Worm (Caenorhabditis elegans) whole organism, L1 larva: ENCODE results near the gene acox-1.6.

ENCODE experiments used
- C16A3.4 ChIP-seq: fragments of 150-350 bp; optimal IDR thresholded peaks from 2 replicates; lab custom pipeline; 2014; ENCODE audit warnings: missing biosample characterization, missing genetic modification characterization
- F16B12.6 ChIP-seq: fragments of 150-350 bp; optimal IDR thresholded peaks from 2 replicates; lab custom pipeline; 2014; ENCODE audit warnings: missing biosample characterization, missing genetic modification characterization
- Y116A8C.19 ChIP-seq: sonication (generic microtip); optimal IDR thresholded peaks from 2 replicates; lab custom pipeline; 2016; ENCODE audit warnings: missing compliant biosample characterization, missing genetic modification characterization, borderline replicate concordance
- aha-1 ChIP-seq: fragments of 150-350 bp; optimal IDR thresholded peaks from 2 replicates; lab custom pipeline; 2014; ENCODE audit warnings: missing biosample characterization, missing genetic modification characterization
- alr-1 ChIP-seq: fragments of 200-800 bp; sonication (Bioruptor generic); optimal IDR thresholded peaks from 2 replicates; lab custom pipeline; 2018; ENCODE audit warnings: borderline replicate concordance, mild to moderate bottlenecking, missing genetic modification characterization, missing compliant biosample characterization
- aly-2 ChIP-seq: fragments of 150-350 bp; optimal IDR thresholded peaks from 2 replicates; lab custom pipeline; 2014; ENCODE audit warnings: missing biosample characterization, missing genetic modification characterization
- ama-1 ChIP-seq: fragments of 150-350 bp; optimal IDR thresholded peaks from 2 replicates; lab custom pipeline; 2014
- blmp-1 ChIP-seq: fragments of 150-350 bp; optimal IDR thresholded peaks from 2 replicates; lab custom pipeline; 2014; ENCODE audit warnings: missing biosample characterization, missing genetic modification characterization
- ceh-63 ChIP-seq: fragments of 200-800 bp; sonication (Bioruptor generic); optimal IDR thresholded peaks from 2 replicates; lab custom pipeline; 2018; ENCODE audit warnings: mild to moderate bottlenecking, missing genetic modification characterization, missing compliant biosample characterization
- ceh-90 ChIP-seq: sonication (generic microtip); optimal IDR thresholded peaks from 2 replicates; lab custom pipeline; 2016; ENCODE audit warnings: missing genetic modification characterization, missing compliant biosample characterization
- ces-1 ChIP-seq: fragments of 150-350 bp; optimal IDR thresholded peaks from 2 replicates; lab custom pipeline; 2014; ENCODE audit warnings: missing biosample characterization, missing genetic modification reagents, missing genetic modification characterization
- dsc-1 ChIP-seq: sonication (generic microtip); optimal IDR thresholded peaks from 2 replicates; lab custom pipeline; 2016; ENCODE audit warnings: mild to moderate bottlenecking, missing genetic modification characterization, missing compliant biosample characterization
- efl-1 ChIP-seq, 4 experiments: fragments of 150-350 bp; optimal IDR thresholded peaks in 3 of 4; peaks in 1 of 4; 1 replicate in 1 of 4; 2 replicates in 3 of 4; lab custom pipeline; 2014; ENCODE audit warnings: missing biosample characterization in 2 of 4, missing genetic modification characterization in 2 of 4, missing genetic modification reagents in 2 of 4
- egl-27 ChIP-seq, 2 experiments: fragments of 150-350 bp in 1 of 2; sonication (generic microtip); optimal IDR thresholded peaks; 3 replicates each; lab custom pipeline; 2017 to 2018; ENCODE audit warnings: missing biosample characterization in 2 of 2, missing genetic modification characterization in 2 of 2, missing genetic modification reagents in 2 of 2
- elt-2 ChIP-seq: sonication (generic microtip); optimal IDR thresholded peaks from 2 replicates; lab custom pipeline; 2016; ENCODE audit warnings: missing genetic modification characterization, mild to moderate bottlenecking, inconsistent platforms, missing compliant biosample characterization, missing genetic modification reagents
- elt-3 ChIP-seq, 6 experiments: fragments of 150-350 bp in 1 of 6; sonication (generic microtip); optimal IDR thresholded peaks; 2 replicates each; lab custom pipeline; 2017 to 2018; ENCODE audit warnings: missing biosample characterization in 6 of 6, missing genetic modification characterization in 6 of 6, inconsistent platforms in 1 of 6
- ets-5 ChIP-seq: fragments of 200-800 bp; sonication (Bioruptor generic); IDR thresholded peaks from 2 replicates; pipeline ENCODE4 v1.3.6; 2022; ENCODE audit warnings: missing genetic modification characterization, missing compliant biosample characterization
- fkh-10 ChIP-seq: sonication (generic microtip); optimal IDR thresholded peaks from 2 replicates; lab custom pipeline; 2017; ENCODE audit warnings: missing biosample characterization, missing genetic modification reagents, missing genetic modification characterization
- fos-1 ChIP-seq: fragments of 150-350 bp; optimal IDR thresholded peaks from 2 replicates; lab custom pipeline; 2014; ENCODE audit warnings: missing biosample characterization, missing genetic modification characterization
- hlh-17 ChIP-seq: fragments of 200-800 bp; sonication (Bioruptor generic); optimal IDR thresholded peaks from 2 replicates; lab custom pipeline; 2018; ENCODE audit warnings: missing genetic modification characterization, mild to moderate bottlenecking, missing compliant biosample characterization, moderate library complexity, borderline replicate concordance
- irx-1 ChIP-seq: sonication (generic microtip); optimal IDR thresholded peaks from 2 replicates; lab custom pipeline; 2016; ENCODE audit warnings: missing genetic modification characterization, missing compliant biosample characterization
- lin-15B ChIP-seq: fragments of 150-350 bp; sonication (generic microtip); optimal IDR thresholded peaks from 3 replicates; lab custom pipeline; 2014; ENCODE audit warnings: missing biosample characterization, missing genetic modification characterization
- lin-35 ChIP-seq, 2 experiments: fragments of 150-350 bp; optimal IDR thresholded peaks; 2 replicates each; lab custom pipeline; 2014; ENCODE audit warnings: missing biosample characterization in 2 of 2, missing genetic modification characterization in 2 of 2, missing genetic modification reagents in 2 of 2
- lsy-2 ChIP-seq, 2 experiments: fragments of 150-350 bp; optimal IDR thresholded peaks; 2 replicates each; lab custom pipeline; 2014; ENCODE audit warnings: missing biosample characterization in 2 of 2, missing genetic modification characterization in 2 of 2
- mab-9 ChIP-seq: fragments of 200-800 bp; sonication (Bioruptor generic); IDR thresholded peaks from 2 replicates; pipeline ENCODE4 v1.3.6; 2022; ENCODE audit warnings: missing genetic modification reagents, missing genetic modification characterization, missing compliant biosample characterization
- mdl-1 ChIP-seq, 2 experiments: fragments of 150-350 bp; optimal IDR thresholded peaks; 2 replicates each; lab custom pipeline; 2014 to 2017; ENCODE audit warnings: missing biosample characterization in 2 of 2, missing genetic modification characterization in 2 of 2, inconsistent platforms in 1 of 2
- mef-2 ChIP-seq: fragments of 150-350 bp; optimal IDR thresholded peaks from 2 replicates; lab custom pipeline; 2014; ENCODE audit warnings: missing biosample characterization, missing genetic modification characterization
- nhr-11 ChIP-seq: fragments of 150-350 bp; optimal IDR thresholded peaks from 2 replicates; lab custom pipeline; 2014; ENCODE audit warnings: missing biosample characterization, missing genetic modification characterization
- nhr-20 ChIP-seq: sonication (generic microtip); optimal IDR thresholded peaks from 2 replicates; lab custom pipeline; 2016; ENCODE audit warnings: mild to moderate bottlenecking, missing genetic modification characterization, missing compliant biosample characterization
- nhr-47 ChIP-seq: sonication (generic microtip); optimal IDR thresholded peaks from 2 replicates; lab custom pipeline; 2016; ENCODE audit warnings: mild to moderate bottlenecking, missing genetic modification characterization, moderate library complexity, missing compliant biosample characterization
- nhr-71 ChIP-seq: sonication (generic microtip); optimal IDR thresholded peaks from 2 replicates; lab custom pipeline; 2016; ENCODE audit warnings: mild to moderate bottlenecking, missing genetic modification characterization, moderate library complexity, missing compliant biosample characterization
- nhr-77 ChIP-seq: fragments of 150-350 bp; optimal IDR thresholded peaks from 2 replicates; lab custom pipeline; 2014; ENCODE audit warnings: missing biosample characterization, missing genetic modification characterization
- nhr-84 ChIP-seq: sonication (generic microtip); optimal IDR thresholded peaks from 2 replicates; lab custom pipeline; 2017; ENCODE audit warnings: missing biosample characterization, missing genetic modification characterization
- nhr-85 ChIP-seq: sonication (generic microtip); peaks from one replicate; lab custom pipeline; 2016; ENCODE audit warnings: missing genetic modification characterization, inconsistent platforms, missing compliant biosample characterization
- pax-3 ChIP-seq: fragments of 200-800 bp; sonication (Bioruptor generic); optimal IDR thresholded peaks from 2 replicates; lab custom pipeline; 2018; ENCODE audit warnings: mild to moderate bottlenecking, missing genetic modification characterization, moderate library complexity, missing compliant biosample characterization
- sox-4 ChIP-seq: sonication (generic microtip); optimal IDR thresholded peaks from 2 replicates; lab custom pipeline; 2016; ENCODE audit warnings: missing genetic modification characterization, missing compliant biosample characterization
- sup-37 ChIP-seq: fragments of 200-800 bp; sonication (Bioruptor generic); optimal IDR thresholded peaks from 2 replicates; lab custom pipeline; 2018; ENCODE audit warnings: mild to moderate bottlenecking, missing genetic modification characterization, missing compliant biosample characterization
- tlp-1 ChIP-seq: fragments of 150-350 bp; optimal IDR thresholded peaks from 2 replicates; lab custom pipeline; 2014; ENCODE audit warnings: missing biosample characterization, missing genetic modification characterization
- unc-130 ChIP-seq: fragments of 150-350 bp; optimal IDR thresholded peaks from 2 replicates; lab custom pipeline; 2017; ENCODE audit warnings: missing biosample characterization, missing genetic modification characterization, inconsistent platforms
- unc-30 ChIP-seq: sonication (generic microtip); optimal IDR thresholded peaks from 2 replicates; lab custom pipeline; 2017; ENCODE audit warnings: missing biosample characterization, missing genetic modification characterization
- unc-98 ChIP-seq: fragments of 200-800 bp; sonication (Bioruptor generic); IDR thresholded peaks from 2 replicates; pipeline ENCODE4 v1.3.6; 2022; ENCODE audit warnings: missing genetic modification characterization, missing compliant biosample characterization
- xbp-1 ChIP-seq: sonication (generic microtip); optimal IDR thresholded peaks from 2 replicates; lab custom pipeline; 2016; ENCODE audit warnings: missing genetic modification characterization, missing compliant biosample characterization

acox-1.6 gene

ce11 chrX:15847543-15848087, 9.3 kb upstream of the acox-1.6 start, which contains the start of gene F59F4.3:
Gene F59F4.3, minus strand, starts transcription at chrX:15847593.
- no peak for TF ChIP-seq efl-1 (optimal IDR thresholded peaks at IDR 0.05; lab: Kevin White, UChicago)
- peak in 1 of 2 experiments; percentile 41 for TF ChIP-seq efl-1 (GFP tag; optimal IDR thresholded peaks at IDR 0.05 in 1 of 2; lab: Kevin White, UChicago)
- no peak for TF ChIP-seq nhr-77 (tag; lab: Kevin White, UChicago)
- peak in 1 of 6 experiments; percentile 69 for TF ChIP-seq elt-3 (tag; optimal IDR thresholded peaks at IDR 0.05; lab: Kevin White, UChicago)
- TF ChIP-seq unc-30, result no peak
- TF ChIP-seq elt-2 (tag; lab: Kevin White, UChicago), result peak; percentile 54
- no peak for TF ChIP-seq sup-37 (GFP tag; lab: Kevin White, UChicago)
- TF ChIP-seq lin-15B (tag; lab: Kevin White, UChicago), result no peak
- TF ChIP-seq lsy-2 (tag; optimal IDR thresholded peaks at IDR 0.05; lab: Kevin White, UChicago), result peak in 1 of 2 experiments; percentile 38
- peak; percentile 19 for TF ChIP-seq nhr-20 (tag; lab: Kevin White, UChicago)
- no peak for TF ChIP-seq mdl-1 (tag; optimal IDR thresholded peaks at IDR 0.05; lab: Kevin White, UChicago)
- TF ChIP-seq ceh-90 (tag; lab: Kevin White, UChicago), result no peak
- no peak for TF ChIP-seq tlp-1 (tag; lab: Kevin White, UChicago)
- no peak for TF ChIP-seq hlh-17 (GFP tag; lab: Kevin White, UChicago)
- peak in 1 of 2 experiments; percentile 29 for TF ChIP-seq lin-35 (GFP tag; optimal IDR thresholded peaks at IDR 0.05; lab: Kevin White, UChicago)
- peak; percentile 8 for TF ChIP-seq nhr-71 (tag; lab: Kevin White, UChicago)
- no peak for TF ChIP-seq aly-2 (tag; lab: Kevin White, UChicago)
- TF ChIP-seq blmp-1 (tag; lab: Kevin White, UChicago), result peak; percentile 66

ce11 chrX:15846552-15846951, 8.2 kb upstream of the acox-1.6 start:
- TF ChIP-seq elt-2 (tag; lab: Kevin White, UChicago), result peak; percentile 48
- TF ChIP-seq lin-35 (GFP tag; optimal IDR thresholded peaks at IDR 0.05; lab: Kevin White, UChicago), result peak in 1 of 2 experiments; percentile 15
- no peak for TF ChIP-seq mab-9 (GFP tag; lab: Robert Waterston, UW)

ce11 chrX:15844330-15844729, 6.0 kb upstream of the acox-1.6 start:
- TF ChIP-seq elt-3 (tag; optimal IDR thresholded peaks at IDR 0.05; lab: Kevin White, UChicago) (no peak), nhr-71 (tag; lab: Kevin White, UChicago) (no peak), dsc-1 (tag; lab: Kevin White, UChicago) (no peak), pax-3 (tag; lab: Kevin White, UChicago) (no peak), lin-15B (tag; lab: Kevin White, UChicago) (no peak), elt-2 (tag; lab: Kevin White, UChicago) (no peak), ama-1 (no peak), blmp-1 (tag; lab: Kevin White, UChicago) (no peak), ceh-63 (GFP tag; lab: Kevin White, UChicago) (no peak)

ce11 chrX:15842492-15842891, 4.1 kb upstream of the acox-1.6 start:
- TF ChIP-seq nhr-11 (tag; lab: Kevin White, UChicago) (no peak), nhr-20 (tag; lab: Kevin White, UChicago) (no peak), elt-2 (tag; lab: Kevin White, UChicago) (peak; percentile 67), sox-4 (tag; lab: Kevin White, UChicago) (no peak), nhr-71 (tag; lab: Kevin White, UChicago) (peak; percentile 58), F16B12.6 (tag; lab: Kevin White, UChicago) (no peak), unc-130 (tag; lab: Kevin White, UChicago) (no peak), egl-27 (tag; optimal IDR thresholded peaks at IDR 0.05; lab: Kevin White, UChicago) (no peak), fos-1 (tag; lab: Kevin White, UChicago) (no peak), C16A3.4 (tag; lab: Kevin White, UChicago) (no peak), nhr-85 (tag; lab: Kevin White, UChicago) (peak; percentile 2), ets-5 (no peak), ces-1 (GFP tag; lab: Kevin White, UChicago) (no peak), mef-2 (no peak), nhr-84 (tag; lab: Kevin White, UChicago) (no peak), Y116A8C.19 (tag; lab: Kevin White, UChicago) (no peak), sup-37 (GFP tag; lab: Kevin White, UChicago) (no peak), irx-1 (no peak), nhr-47 (peak; percentile 10), fkh-10 (GFP tag; lab: Kevin White, UChicago) (no peak), mdl-1 (tag; optimal IDR thresholded peaks at IDR 0.05; lab: Kevin White, UChicago) (no peak), lsy-2 (tag; optimal IDR thresholded peaks at IDR 0.05; lab: Kevin White, UChicago) (peak; percentile 8 to 31), dsc-1 (tag; lab: Kevin White, UChicago) (no peak), unc-98 (GFP tag; lab: Robert Waterston, UW) (no peak), xbp-1 (no peak), alr-1 (no peak), aha-1 (tag; lab: Kevin White, UChicago) (no peak)
